Worm (Caenorhabditis elegans) whole organism, late embryonic: ENCODE data around the gene D1014.5.

ENCODE experiments used
- C08G9.2 ChIP-seq: sonication (generic microtip); optimal IDR thresholded peaks from 2 replicates; lab custom pipeline; 2016; ENCODE audit warnings: mild to moderate bottlenecking, missing genetic modification characterization, moderate library complexity, missing compliant biosample characterization
- C38D4.7 ChIP-seq: fragments of 200-800 bp; sonication (Bioruptor generic); optimal IDR thresholded peaks from 2 replicates; lab custom pipeline; 2018; ENCODE audit warnings: mild to moderate bottlenecking, missing genetic modification characterization, moderate library complexity, missing compliant biosample characterization
- F13H6.1 ChIP-seq: sonication (generic microtip); optimal IDR thresholded peaks from 2 replicates; lab custom pipeline; 2016; ENCODE audit warnings: missing genetic modification characterization, missing compliant biosample characterization
- K02D7.2 ChIP-seq: sonication (generic microtip); optimal IDR thresholded peaks from 2 replicates; lab custom pipeline; 2017; ENCODE audit warnings: mild to moderate bottlenecking, missing genetic modification characterization, missing compliant biosample characterization
- Y22D7AL.16 ChIP-seq: sonication (generic microtip); optimal IDR thresholded peaks from 2 replicates; lab custom pipeline; 2016; ENCODE audit warnings: missing genetic modification characterization, missing compliant biosample characterization
- ahr-1 ChIP-seq: sonication (generic microtip); optimal IDR thresholded peaks from 2 replicates; lab custom pipeline; 2016; ENCODE audit warnings: missing genetic modification characterization, missing compliant biosample characterization
- ceh-14 ChIP-seq: sonication (generic microtip); optimal IDR thresholded peaks from 2 replicates; lab custom pipeline; 2016; ENCODE audit warnings: missing genotype, missing genetic modification characterization, missing compliant biosample characterization
- ceh-18 ChIP-seq: sonication (generic microtip); optimal IDR thresholded peaks from 2 replicates; lab custom pipeline; 2016; ENCODE audit warnings: missing genetic modification characterization, missing compliant biosample characterization
- ceh-2 ChIP-seq: sonication (generic microtip); optimal IDR thresholded peaks from 2 replicates; lab custom pipeline; 2016; ENCODE audit warnings: missing genotype, missing genetic modification characterization, missing compliant biosample characterization
- ceh-24 ChIP-seq: sonication (generic microtip); optimal IDR thresholded peaks from 2 replicates; lab custom pipeline; 2016; ENCODE audit warnings: mild to moderate bottlenecking, missing genetic modification characterization, missing compliant biosample characterization
- ceh-31 ChIP-seq: sonication (generic microtip); optimal IDR thresholded peaks from 2 replicates; lab custom pipeline; 2016; ENCODE audit warnings: missing genetic modification characterization, missing compliant biosample characterization
- ceh-34 ChIP-seq: sonication (generic microtip); optimal IDR thresholded peaks from 2 replicates; lab custom pipeline; 2016; ENCODE audit warnings: mild to moderate bottlenecking, missing genetic modification characterization, missing compliant biosample characterization
- ceh-45 ChIP-seq: fragments of 200-800 bp; sonication (Bioruptor generic); IDR thresholded peaks from 2 replicates; pipeline ENCODE4 v1.3.6; 2022; ENCODE audit warnings: missing genetic modification reagents, missing genetic modification characterization, missing compliant biosample characterization
- ceh-6 ChIP-seq: fragments of 200-800 bp; sonication (Bioruptor generic); optimal IDR thresholded peaks from 2 replicates; lab custom pipeline; 2018; ENCODE audit warnings: mild to moderate bottlenecking, missing genetic modification characterization, missing compliant biosample characterization
- ceh-9 ChIP-seq: sonication (generic microtip); optimal IDR thresholded peaks from 2 replicates; lab custom pipeline; 2016; ENCODE audit warnings: mild to moderate bottlenecking, missing genetic modification characterization, inconsistent platforms, missing compliant biosample characterization
- che-1 ChIP-seq: sonication (generic microtip); optimal IDR thresholded peaks from 2 replicates; lab custom pipeline; 2016; ENCODE audit warnings: mild to moderate bottlenecking, missing genetic modification characterization, missing compliant biosample characterization
- dmd-4 ChIP-seq: sonication (generic microtip); optimal IDR thresholded peaks from 2 replicates; lab custom pipeline; 2016; ENCODE audit warnings: borderline replicate concordance, missing genetic modification characterization, missing compliant biosample characterization
- elt-2 ChIP-seq: sonication (generic microtip); optimal IDR thresholded peaks from 2 replicates; lab custom pipeline; 2016; ENCODE audit warnings: missing genetic modification reagents, missing genetic modification characterization, missing compliant biosample characterization
- elt-4 ChIP-seq: sonication (generic microtip); optimal IDR thresholded peaks from 2 replicates; lab custom pipeline; 2016; ENCODE audit warnings: missing genetic modification characterization, missing compliant biosample characterization
- ets-4 ChIP-seq: sonication (generic microtip); optimal IDR thresholded peaks from 2 replicates; lab custom pipeline; 2016; ENCODE audit warnings: missing genetic modification characterization, missing compliant biosample characterization
- eyg-1 ChIP-seq: sonication (generic microtip); optimal IDR thresholded peaks from 2 replicates; lab custom pipeline; 2016; ENCODE audit warnings: missing genotype, missing genetic modification characterization, missing compliant biosample characterization
- fax-1 ChIP-seq: sonication (generic microtip); optimal IDR thresholded peaks from 2 replicates; lab custom pipeline; 2016; ENCODE audit warnings: missing genotype, missing genetic modification characterization, missing compliant biosample characterization
- fkh-6 ChIP-seq: sonication (generic microtip); optimal IDR thresholded peaks from 2 replicates; lab custom pipeline; 2016; ENCODE audit warnings: missing genetic modification characterization, missing compliant biosample characterization
- gmeb-2 ChIP-seq: sonication (generic microtip); optimal IDR thresholded peaks from 2 replicates; lab custom pipeline; 2016; ENCODE audit warnings: missing genetic modification characterization, inconsistent platforms, missing compliant biosample characterization
- hlh-13 ChIP-seq: fragments of 200-800 bp; sonication (Bioruptor generic); optimal IDR thresholded peaks from 2 replicates; lab custom pipeline; 2018; ENCODE audit warnings: mild to moderate bottlenecking, missing genetic modification characterization, missing compliant biosample characterization
- hlh-15 ChIP-seq: sonication (generic microtip); optimal IDR thresholded peaks from 2 replicates; lab custom pipeline; 2016; ENCODE audit warnings: missing genetic modification characterization, missing compliant biosample characterization
- hlh-30 ChIP-seq: sonication (generic microtip); optimal IDR thresholded peaks from 2 replicates; lab custom pipeline; 2017; ENCODE audit warnings: antibody characterized with exemption, missing genetic modification characterization, missing compliant biosample characterization; ENCODE audit not compliant: insufficient read depth
- hlh-8 ChIP-seq: sonication (generic microtip); optimal IDR thresholded peaks from 2 replicates; lab custom pipeline; 2016; ENCODE audit warnings: missing genotype, missing genetic modification characterization, missing compliant biosample characterization
- lim-6 ChIP-seq: sonication (generic microtip); optimal IDR thresholded peaks from 2 replicates; lab custom pipeline; 2016; ENCODE audit warnings: missing genetic modification characterization, missing compliant biosample characterization
- npax-4 ChIP-seq: sonication (generic microtip); optimal IDR thresholded peaks from 2 replicates; lab custom pipeline; 2016; ENCODE audit warnings: missing genetic modification characterization, missing compliant biosample characterization
- pag-3 ChIP-seq: sonication (generic microtip); optimal IDR thresholded peaks from 2 replicates; lab custom pipeline; 2016; ENCODE audit warnings: missing compliant biosample characterization, missing genetic modification characterization, borderline replicate concordance
- pat-9 ChIP-seq: fragments of 200-800 bp; sonication (Bioruptor generic); optimal IDR thresholded peaks from 2 replicates; lab custom pipeline; 2018; ENCODE audit warnings: mild to moderate bottlenecking, missing genetic modification characterization, moderate library complexity, missing compliant biosample characterization
- pax-1 ChIP-seq: fragments of 150-350 bp; optimal IDR thresholded peaks from 2 replicates; lab custom pipeline; 2014; ENCODE audit warnings: missing biosample characterization, missing genetic modification characterization
- pros-1 ChIP-seq: fragments of 150-350 bp; optimal IDR thresholded peaks from 2 replicates; lab custom pipeline; 2014; ENCODE audit warnings: missing biosample characterization, missing genetic modification reagents, missing genetic modification characterization
- ref-2 ChIP-seq: sonication (generic microtip); optimal IDR thresholded peaks from 2 replicates; lab custom pipeline; 2016; ENCODE audit warnings: missing genetic modification characterization, missing compliant biosample characterization
- rnt-1 ChIP-seq: sonication (generic microtip); optimal IDR thresholded peaks from 2 replicates; lab custom pipeline; 2016; ENCODE audit warnings: missing genetic modification characterization, missing compliant biosample characterization
- sdc-2 ChIP-seq: sonication (generic microtip); optimal IDR thresholded peaks from 2 replicates; lab custom pipeline; 2016; ENCODE audit warnings: missing genotype, missing genetic modification characterization, missing compliant biosample characterization
- sox-2 ChIP-seq: fragments of 200-800 bp; sonication (Bioruptor generic); IDR thresholded peaks from 2 replicates; pipeline ENCODE4 v1.3.6; 2022; ENCODE audit warnings: missing genetic modification reagents, missing genetic modification characterization, missing compliant biosample characterization
- syd-9 ChIP-seq: sonication (generic microtip); optimal IDR thresholded peaks from 2 replicates; lab custom pipeline; 2016; ENCODE audit warnings: mild to moderate bottlenecking, missing genetic modification characterization, moderate library complexity, missing compliant biosample characterization
- tbx-2 ChIP-seq: sonication (generic microtip); optimal IDR thresholded peaks from 2 replicates; lab custom pipeline; 2016; ENCODE audit warnings: missing genetic modification characterization, missing compliant biosample characterization
- tbx-7 ChIP-seq: sonication (generic microtip); optimal IDR thresholded peaks from 2 replicates; lab custom pipeline; 2016; ENCODE audit warnings: missing genotype, missing genetic modification characterization, missing compliant biosample characterization
- zip-5 ChIP-seq: sonication (generic microtip); optimal IDR thresholded peaks from 2 replicates; lab custom pipeline; 2016; ENCODE audit warnings: missing genetic modification characterization, missing compliant biosample characterization
- ztf-16 ChIP-seq: sonication (generic microtip); optimal IDR thresholded peaks from 2 replicates; lab custom pipeline; 2017; ENCODE audit warnings: missing genetic modification characterization, missing compliant biosample characterization

D1014.5 gene

DNA sequence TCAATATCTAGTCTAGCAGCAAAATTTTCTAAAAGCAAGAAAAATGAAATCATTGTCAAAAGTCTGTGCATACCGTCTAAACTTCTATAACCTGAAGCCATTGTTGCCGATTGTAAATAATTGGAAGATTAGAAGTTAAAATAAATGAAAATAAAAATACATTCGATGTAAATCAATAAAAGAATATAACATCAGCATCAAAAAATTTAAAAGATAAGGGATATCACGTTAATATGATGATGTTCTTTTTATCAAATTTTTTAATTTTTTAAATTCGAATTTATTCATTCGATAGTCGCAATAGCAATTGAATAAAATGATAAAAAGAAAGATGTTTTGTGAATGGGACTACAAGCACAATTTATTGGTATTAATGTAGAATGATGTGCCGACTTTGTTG lies 38.3 kb upstream of the D1014.5 start, which contains the start of gene C09H5.7:
TSS of gene C09H5.7 (minus strand) at position 101 of the 400 bp plus-strand sequence.
- no peak for TF ChIP-seq gmeb-2
- no peak for TF ChIP-seq ceh-18 (tag; lab: Kevin White, UChicago)
- TF ChIP-seq eyg-1 (tag; lab: Kevin White, UChicago) = no peak
- TF ChIP-seq che-1 (tag; lab: Kevin White, UChicago) = no peak
- no peak for TF ChIP-seq elt-2 (tag; lab: Kevin White, UChicago)
- TF ChIP-seq pros-1 = no peak
- TF ChIP-seq Y22D7AL.16 (tag; lab: Kevin White, UChicago) = no peak
- TF ChIP-seq C08G9.2 (tag; lab: Kevin White, UChicago) = no peak
- TF ChIP-seq hlh-30 (tag; lab: Kevin White, UChicago) = no peak
- TF ChIP-seq ceh-45 = no peak

- TF ChIP-seq ceh-24 (tag; lab: Kevin White, UChicago) = no peak
- TF ChIP-seq, all 69 proteins: peak for 0
These were observed 32.9 kb upstream of the D1014.5 start, which contains the start of gene str-130 for ce11 chrV:8090595-8090994. TSS of gene str-130 (minus strand) at chrV:8090695.

ce11 chrV:8092385-8092784 lies 31.1 kb upstream of the D1014.5 start, which contains the start of gene str-129:
TSS of gene str-129 (minus strand) at chrV:8092485.
- TF ChIP-seq pag-3 (tag; lab: Kevin White, UChicago) (no peak), syd-9 (tag; lab: Kevin White, UChicago) (no peak), ceh-34 (tag; lab: Kevin White, UChicago) (no peak), zip-5 (tag; lab: Kevin White, UChicago) (no peak)

ce11 chrV:8095378-8095777 lies 28.1 kb upstream of the D1014.5 start, which contains the start of gene str-146:
TSS of gene str-146 (minus strand) at chrV:8095478.
- no peak for TF ChIP-seq elt-4
- TF ChIP-seq ceh-6 (GFP tag; lab: Kevin White, UChicago) = no peak
- no peak for TF ChIP-seq fkh-6 (tag; lab: Kevin White, UChicago)
- no peak for TF ChIP-seq pax-1 (tag; lab: Kevin White, UChicago)
- TF ChIP-seq pros-1 = no peak
- no peak for TF ChIP-seq rnt-1
- no peak for TF ChIP-seq ztf-16 (tag; lab: Kevin White, UChicago)
- TF ChIP-seq sdc-2 = no peak
- TF ChIP-seq ceh-14 (tag; lab: Kevin White, UChicago) = no peak
- no peak for TF ChIP-seq hlh-15
- TF ChIP-seq fax-1 (tag; lab: Kevin White, UChicago) = no peak
- TF ChIP-seq F13H6.1 (tag; lab: Kevin White, UChicago) = no peak
- no peak for TF ChIP-seq eyg-1 (tag; lab: Kevin White, UChicago)
- TF ChIP-seq, all 69 proteins: peak for 0

DNA sequence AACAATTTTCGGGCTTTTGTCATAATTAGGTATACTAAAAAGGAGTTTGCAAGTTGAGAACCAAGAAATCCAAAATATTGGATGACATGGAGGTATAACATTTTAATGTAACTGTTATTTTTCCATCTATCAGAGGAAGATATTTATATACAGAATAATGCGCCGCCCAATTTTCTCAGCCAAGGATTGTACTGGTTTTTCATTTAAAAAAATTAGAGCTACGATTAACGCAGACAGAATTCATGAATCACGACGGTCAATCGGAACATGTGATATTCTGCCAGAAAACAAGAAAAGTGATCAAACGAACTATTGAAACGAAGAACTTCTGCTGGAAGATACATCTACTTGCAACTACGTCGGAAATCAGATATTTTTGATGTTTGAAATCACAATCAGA lies 25.2 kb upstream of the D1014.5 start, which contains the start of gene str-145:
TSS of gene str-145 (minus strand) at position 101 of the 400 bp plus-strand sequence.
- TF ChIP-seq sox-2 (GFP tag; lab: Robert Waterston, UW) (no peak), ceh-24 (tag; lab: Kevin White, UChicago) (no peak), ref-2 (tag; lab: Kevin White, UChicago) (no peak), che-1 (tag; lab: Kevin White, UChicago) (no peak), ceh-9 (tag; lab: Kevin White, UChicago) (no peak), ceh-31 (tag; lab: Kevin White, UChicago) (no peak), C38D4.7 (GFP tag; lab: Kevin White, UChicago) (no peak), C08G9.2 (tag; lab: Kevin White, UChicago) (no peak), gmeb-2 (no peak), ceh-18 (tag; lab: Kevin White, UChicago) (no peak), hlh-13 (no peak)

DNA sequence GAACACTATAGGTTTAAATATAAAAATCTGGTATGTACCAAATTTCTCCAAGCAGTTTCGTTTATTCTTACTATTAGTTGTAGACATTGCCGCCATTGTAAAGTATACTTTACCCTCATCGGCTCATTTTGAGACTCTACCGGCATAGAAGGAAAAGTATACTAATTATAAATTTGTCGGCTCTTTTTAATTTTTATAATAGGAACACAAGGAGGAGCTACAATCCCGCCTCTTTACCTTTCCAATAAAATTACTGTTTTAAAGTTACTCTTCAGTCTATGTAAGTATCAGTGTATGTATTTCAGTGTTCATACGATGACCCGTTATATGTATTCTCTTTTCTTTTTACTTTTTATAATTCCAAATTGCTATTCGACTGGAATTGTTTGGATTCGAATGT lies 24.2 kb upstream of the D1014.5 start, which contains the start of gene sdz-23:
TSS of gene sdz-23 (plus strand) at position 301 of the 400 bp plus-strand sequence.
- TF ChIP-seq hlh-30 (tag; lab: Kevin White, UChicago) (no peak), pat-9 (tag; lab: Kevin White, UChicago) (no peak), elt-4 (no peak), F13H6.1 (tag; lab: Kevin White, UChicago) (no peak), tbx-7 (tag; lab: Kevin White, UChicago) (no peak), K02D7.2 (tag; lab: Kevin White, UChicago) (no peak), ets-4 (tag; lab: Kevin White, UChicago) (no peak), ceh-2 (tag; lab: Kevin White, UChicago) (no peak), ahr-1 (tag; lab: Kevin White, UChicago) (no peak), tbx-2 (no peak), dmd-4 (tag; lab: Kevin White, UChicago) (no peak), lim-6 (tag; lab: Kevin White, UChicago) (no peak), sox-2 (GFP tag; lab: Robert Waterston, UW) (no peak), hlh-8 (tag; lab: Kevin White, UChicago) (no peak), pros-1 (no peak), fkh-6 (tag; lab: Kevin White, UChicago) (no peak), npax-4 (tag; lab: Kevin White, UChicago) (no peak), ceh-6 (GFP tag; lab: Kevin White, UChicago) (no peak)
